Fruit fly (Drosophila melanogaster) whole organism, embryonic: ENCODE data around the gene VhaAC45RP.

Source experiments
- CG10543 ChIP-seq: fragments of 200-800 bp; sonication (Bioruptor generic); optimal IDR thresholded peaks from 3 replicates; lab custom pipeline; 2017; ENCODE audit warnings: missing biosample characterization, mild to moderate bottlenecking, missing genetic modification characterization, moderate library complexity
- CG11085 ChIP-seq: fragments of 200-800 bp; sonication (Bioruptor generic); IDR thresholded peaks from 2 replicates; pipeline ENCODE4 v1.3.6; 2022; ENCODE audit warnings: missing biosample characterization, missing genetic modification characterization
- CG11456 ChIP-seq: fragments of 200-800 bp; sonication (Bioruptor generic); IDR thresholded peaks from 3 replicates; pipeline ENCODE4 v1.3.6; 2022; ENCODE audit warnings: missing biosample characterization, missing genetic modification characterization
- CG11504 ChIP-seq: fragments of 200-800 bp; sonication (Bioruptor generic); optimal IDR thresholded peaks from 3 replicates; lab custom pipeline; 2019; ENCODE audit warnings: missing biosample characterization, mild to moderate bottlenecking, missing genetic modification characterization, moderate library complexity
- CG14014 ChIP-seq: fragments of 200-800 bp; sonication (Bioruptor generic); IDR thresholded peaks from 2 replicates; pipeline ENCODE4 v1.3.6; 2022; ENCODE audit warnings: missing biosample characterization, missing genetic modification characterization
- CG17359 ChIP-seq: fragments of 200-800 bp; sonication (Bioruptor generic); optimal IDR thresholded peaks from 3 replicates; lab custom pipeline; 2018; ENCODE audit warnings: missing biosample characterization, mild to moderate bottlenecking, missing genetic modification characterization, moderate library complexity
- CG18011 ChIP-seq: fragments of 200-800 bp; sonication (Bioruptor generic); optimal IDR thresholded peaks from 2 replicates; lab custom pipeline; 2017; ENCODE audit warnings: missing biosample characterization, missing genetic modification characterization, mild to moderate bottlenecking, moderate library complexity, missing genotype
- CG2120 ChIP-seq: fragments of 200-800 bp; sonication (Bioruptor generic); optimal IDR thresholded peaks from 3 replicates; lab custom pipeline; 2016; ENCODE audit warnings: missing biosample characterization, missing genetic modification characterization
- CG33213 ChIP-seq: fragments of 200-800 bp; sonication (Bioruptor generic); optimal IDR thresholded peaks from 3 replicates; lab custom pipeline; 2016; ENCODE audit warnings: missing biosample characterization, missing genetic modification characterization
- CG4424 ChIP-seq: fragments of 200-800 bp; sonication (Bioruptor generic); optimal IDR thresholded peaks from 3 replicates; lab custom pipeline; 2016; ENCODE audit warnings: missing biosample characterization, missing genetic modification characterization
- CG6683 ChIP-seq: fragments of 200-800 bp; sonication (Bioruptor generic); optimal IDR thresholded peaks from 2 replicates; lab custom pipeline; 2017; ENCODE audit warnings: missing biosample characterization, mild to moderate bottlenecking, missing genetic modification characterization, missing genetic modification reagents
- CG6689 ChIP-seq: fragments of 200-800 bp; sonication (Bioruptor generic); IDR thresholded peaks from 2 replicates; pipeline ENCODE4 v1.3.6; 2022; ENCODE audit warnings: missing biosample characterization, missing genetic modification characterization
- CG8089 ChIP-seq: fragments of 200-800 bp; sonication (Bioruptor generic); optimal IDR thresholded peaks from 3 replicates; lab custom pipeline; 2016; ENCODE audit warnings: missing biosample characterization, missing genetic modification characterization
- CG9727 ChIP-seq: fragments of 200-800 bp; sonication (Bioruptor generic); optimal IDR thresholded peaks from 3 replicates; lab custom pipeline; 2017; ENCODE audit warnings: missing biosample characterization, mild to moderate bottlenecking, missing genetic modification characterization
- CTCF ChIP-seq: fragments of 200-800 bp; sonication (Bioruptor generic); optimal IDR thresholded peaks from 2 replicates; lab custom pipeline; 2017; ENCODE audit warnings: missing biosample characterization, mild to moderate bottlenecking, missing genetic modification characterization, moderate library complexity
- Dbx ChIP-seq: fragments of 200-800 bp; sonication (Bioruptor generic); IDR thresholded peaks from 3 replicates; pipeline ENCODE4 v1.3.6; 2022; ENCODE audit warnings: missing biosample characterization, missing genetic modification characterization
- Dek ChIP-seq: fragments of 200-800 bp; sonication (Bioruptor generic); optimal IDR thresholded peaks from 3 replicates; lab custom pipeline; 2019; ENCODE audit warnings: missing biosample characterization, mild to moderate bottlenecking, missing genetic modification characterization, moderate library complexity
- Doc2 ChIP-seq: fragments of 200-800 bp; sonication (Bioruptor generic); IDR thresholded peaks from 2 replicates; pipeline ENCODE4 v1.3.6; 2022; ENCODE audit warnings: missing biosample characterization, missing genetic modification characterization
- ERR ChIP-seq: fragments of 200-800 bp; sonication (Bioruptor generic); optimal IDR thresholded peaks from 2 replicates; lab custom pipeline; 2016; ENCODE audit warnings: missing biosample characterization, missing genetic modification characterization
- Hand ChIP-seq: fragments of 200-800 bp; sonication (Bioruptor generic); optimal IDR thresholded peaks from 2 replicates; lab custom pipeline; 2017; ENCODE audit warnings: mild to moderate bottlenecking, missing biosample characterization, missing genetic modification reagents, missing genetic modification characterization
- HmgD ChIP-seq: fragments of 200-800 bp; sonication (Bioruptor generic); optimal IDR thresholded peaks from 3 replicates; lab custom pipeline; 2016; ENCODE audit warnings: missing biosample characterization, missing genetic modification characterization
- Hr78 ChIP-seq, 2 experiments: fragments of 200-800 bp in 1 of 2; fragments of >200 bp in 1 of 2; sonication (Bioruptor generic) in 1 of 2; optimal IDR thresholded peaks; 2 replicates each; lab custom pipeline; 2017 to 2019; ENCODE audit warnings: missing biosample characterization in 2 of 2, missing genetic modification characterization in 2 of 2, mild to moderate bottlenecking in 1 of 2, moderate library complexity in 1 of 2
- Hsf ChIP-seq: fragments of 200-800 bp; sonication (Bioruptor generic); optimal IDR thresholded peaks from 3 replicates; lab custom pipeline; 2016; ENCODE audit warnings: missing biosample characterization, missing genetic modification characterization
- Kr ChIP-seq: fragments of 200-800 bp; sonication (Bioruptor generic); optimal IDR thresholded peaks from 2 replicates; lab custom pipeline; 2017; ENCODE audit warnings: missing biosample characterization, mild to moderate bottlenecking, missing genetic modification characterization
- MBD-R2 ChIP-seq: fragments of 200-800 bp; sonication (Bioruptor generic); IDR thresholded peaks from 2 replicates; pipeline ENCODE4 v1.3.6; 2022; ENCODE audit warnings: missing biosample characterization, missing genetic modification characterization
- Mes4 ChIP-seq: fragments of 200-800 bp; sonication (Bioruptor generic); optimal IDR thresholded peaks from 2 replicates; lab custom pipeline; 2016; ENCODE audit warnings: missing biosample characterization, missing genetic modification characterization
- Ravus ChIP-seq: fragments of 200-800 bp; sonication (Bioruptor generic); IDR thresholded peaks from 2 replicates; pipeline ENCODE4 v1.3.6; 2022; ENCODE audit warnings: missing biosample characterization, missing genetic modification characterization
- bcd ChIP-seq: fragments of 200-800 bp; sonication (Bioruptor generic); optimal IDR thresholded peaks from 2 replicates; lab custom pipeline; 2017; ENCODE audit warnings: missing biosample characterization, mild to moderate bottlenecking, missing genetic modification characterization
- chif ChIP-seq, 2 experiments: fragments of 200-800 bp; sonication (Bioruptor generic); optimal IDR thresholded peaks; 3 replicates each; lab custom pipeline; 2016; ENCODE audit warnings: missing biosample characterization in 2 of 2, missing genetic modification characterization in 2 of 2
- chm ChIP-seq: fragments of 200-800 bp; sonication (Bioruptor generic); IDR thresholded peaks from 2 replicates; pipeline ENCODE4 v1.3.6; 2022; ENCODE audit warnings: missing biosample characterization, missing genetic modification characterization
- dmrt99B ChIP-seq: fragments of 200-800 bp; sonication (Bioruptor generic); optimal IDR thresholded peaks from 2 replicates; lab custom pipeline; 2018; ENCODE audit warnings: missing biosample characterization, mild to moderate bottlenecking, missing genetic modification characterization, moderate library complexity
- dpn ChIP-seq, 2 experiments: fragments of 200-800 bp; sonication (Bioruptor generic); optimal IDR thresholded peaks; 3 replicates each; lab custom pipeline; 2016; ENCODE audit warnings: missing biosample characterization in 2 of 2, missing genetic modification characterization in 2 of 2
- esg ChIP-seq: fragments of 200-800 bp; sonication (Bioruptor generic); conservative IDR thresholded peaks from 2 replicates; pipeline ENCODE4 v1.3.6; 2022; ENCODE audit warnings: missing biosample characterization, missing genetic modification characterization
- gfzf ChIP-seq: fragments of 200-800 bp; sonication (Bioruptor generic); optimal IDR thresholded peaks from 2 replicates; lab custom pipeline; 2016; ENCODE audit warnings: missing biosample characterization, mild to moderate bottlenecking, missing genetic modification characterization, moderate library complexity
- grau ChIP-seq: fragments of 200-800 bp; optimal IDR thresholded peaks from 3 replicates; lab custom pipeline; 2019; ENCODE audit warnings: missing biosample characterization, mild to moderate bottlenecking, missing genetic modification characterization, moderate library complexity
- her ChIP-seq: fragments of 200-800 bp; sonication (Bioruptor generic); optimal IDR thresholded peaks from 2 replicates; lab custom pipeline; 2016; ENCODE audit warnings: missing biosample characterization, missing genetic modification characterization
- ind ChIP-seq: fragments of 200-800 bp; sonication (Bioruptor generic); optimal IDR thresholded peaks from 3 replicates; lab custom pipeline; 2016; ENCODE audit warnings: missing biosample characterization, missing genetic modification characterization
- kah ChIP-seq: fragments of 200-800 bp; sonication (Bioruptor generic); optimal IDR thresholded peaks from 2 replicates; lab custom pipeline; 2018; ENCODE audit warnings: missing biosample characterization, mild to moderate bottlenecking, missing genetic modification characterization
- kay ChIP-seq: fragments of 200-800 bp; sonication (Bioruptor generic); optimal IDR thresholded peaks from 2 replicates; lab custom pipeline; 2016; ENCODE audit warnings: missing biosample characterization, missing genetic modification characterization
- lab ChIP-seq: fragments of 200-800 bp; sonication (Bioruptor generic); optimal IDR thresholded peaks from 3 replicates; lab custom pipeline; 2017; ENCODE audit warnings: missing biosample characterization, missing genetic modification characterization, mild to moderate bottlenecking, moderate library complexity, missing genetic modification reagents
- pita ChIP-seq: fragments of 200-800 bp; sonication (Bioruptor generic); optimal IDR thresholded peaks from 2 replicates; lab custom pipeline; 2017; ENCODE audit warnings: missing biosample characterization, mild to moderate bottlenecking, missing genetic modification characterization
- pros ChIP-seq: fragments of 200-800 bp; sonication (Bioruptor generic); optimal IDR thresholded peaks from 3 replicates; lab custom pipeline; 2019; ENCODE audit warnings: missing biosample characterization, mild to moderate bottlenecking, missing genetic modification characterization, moderate library complexity
- sd ChIP-seq: fragments of 200-800 bp; sonication (Bioruptor generic); optimal IDR thresholded peaks from 3 replicates; lab custom pipeline; 2018; ENCODE audit warnings: missing biosample characterization, mild to moderate bottlenecking, missing genetic modification characterization, moderate library complexity
- sima ChIP-seq: fragments of 200-800 bp; sonication (Bioruptor generic); optimal IDR thresholded peaks from 2 replicates; lab custom pipeline; 2016; ENCODE audit warnings: missing biosample characterization, missing genetic modification characterization
- slbo ChIP-seq: fragments of 200-800 bp; sonication (Bioruptor generic); IDR thresholded peaks from 2 replicates; pipeline ENCODE4 v1.3.6; 2022; ENCODE audit warnings: missing biosample characterization, missing genetic modification characterization
- stc ChIP-seq: fragments of 200-800 bp; sonication (Bioruptor generic); IDR thresholded peaks from 2 replicates; pipeline ENCODE4 v1.3.6; 2022; ENCODE audit warnings: missing biosample characterization, missing genetic modification characterization
- stwl ChIP-seq: fragments of 200-800 bp; sonication (Bioruptor generic); optimal IDR thresholded peaks from 3 replicates; lab custom pipeline; 2018; ENCODE audit warnings: missing biosample characterization, mild to moderate bottlenecking, missing genetic modification characterization, moderate library complexity
- trem ChIP-seq: fragments of 200-800 bp; optimal IDR thresholded peaks from 3 replicates; lab custom pipeline; 2019; ENCODE audit warnings: missing biosample characterization, mild to moderate bottlenecking, missing genetic modification characterization, moderate library complexity
- ttk ChIP-seq: fragments of 200-800 bp; sonication (Bioruptor generic); IDR thresholded peaks from 2 replicates; pipeline ENCODE4 v2.1.2; 2022; ENCODE audit warnings: missing biosample characterization, missing genetic modification characterization
- tup ChIP-seq: fragments of 200-800 bp; sonication (Bioruptor generic); optimal IDR thresholded peaks from 2 replicates; lab custom pipeline; 2016; ENCODE audit warnings: missing biosample characterization, mild to moderate bottlenecking, missing genetic modification characterization, moderate library complexity
- vfl ChIP-seq: fragments of 200-800 bp; sonication (Bioruptor generic); optimal IDR thresholded peaks from 2 replicates; lab custom pipeline; 2016; ENCODE audit warnings: missing biosample characterization, missing genetic modification characterization

Gene VhaAC45RP

DNA sequence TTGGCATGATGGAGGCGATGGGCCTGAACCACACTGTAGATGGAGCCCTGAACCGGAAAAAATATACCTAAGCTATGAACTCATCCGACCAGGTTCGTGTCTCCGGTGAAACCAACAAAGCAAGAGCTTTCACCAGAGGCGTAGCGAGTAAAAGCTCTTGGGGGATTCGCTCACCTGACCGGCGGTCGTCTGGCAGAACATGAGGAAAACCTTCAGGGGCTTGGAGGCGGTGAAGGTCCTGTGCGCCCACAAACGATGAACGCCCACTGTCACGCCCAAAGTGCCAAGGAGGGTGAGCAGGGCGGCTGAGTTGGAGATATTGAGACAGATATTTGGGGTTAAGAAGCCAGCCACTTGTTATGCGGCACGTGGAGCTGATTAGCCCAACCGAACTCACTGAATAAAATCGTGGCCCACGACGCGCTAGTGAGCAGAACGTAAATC, 29.4 kb upstream of the VhaAC45RP start (continued):
- TF ChIP-seq CG14014 (GFP tag; lab: Robert Waterston, UW) = no peak
- TF ChIP-seq CG8089 (GFP tag; lab: Kevin White, UChicago) = no peak
- peak; percentile 79 for TF ChIP-seq CG2120 (GFP tag; lab: Kevin White, UChicago)
- no peak for TF ChIP-seq stwl (tag; lab: Kevin White, UChicago)
- TF ChIP-seq CG6689 (GFP tag; lab: Robert Waterston, UW) = no peak
- no peak for TF ChIP-seq tup (GFP tag; lab: Kevin White, UChicago)
- peak; percentile 76 for TF ChIP-seq lab (GFP tag; lab: Kevin White, UChicago)
- no peak for TF ChIP-seq pros (GFP tag; lab: Kevin White, UChicago)
- TF ChIP-seq gfzf = peak; percentile 33
- peak; percentile 58 for TF ChIP-seq bcd (GFP tag; lab: Kevin White, UChicago)
- TF ChIP-seq pita = peak; percentile 56
- TF ChIP-seq sima (GFP tag; lab: Kevin White, UChicago) = no peak
- peak; percentile 10 for TF ChIP-seq CG6683 (GFP tag; lab: Kevin White, UChicago)
- 0 out of 2 replicates have a peak, but pooled peaks have one; percentile 20 for TF ChIP-seq ttk
- no peak for TF ChIP-seq Ravus (GFP tag; lab: Robert Waterston, UW)
- peak; percentile 67 for TF ChIP-seq kah (GFP tag; lab: Kevin White, UChicago)
- TF ChIP-seq Hsf = peak; percentile 46
- 0 out of 2 replicates have a peak, but pooled peaks have one; percentile 23 for TF ChIP-seq CG11085 (GFP tag; lab: Robert Waterston, UW)
- peak; percentile 78 for TF ChIP-seq CTCF (GFP tag; lab: Kevin White, UChicago)
- TF ChIP-seq CG18011 = no peak
- TF ChIP-seq sd (tag; lab: Kevin White, UChicago) = peak; percentile 5
- TF ChIP-seq esg (GFP tag; lab: Robert Waterston, UW) = no peak
- peak; percentile 2 for TF ChIP-seq dmrt99B
- TF ChIP-seq CG4424 (GFP tag; lab: Kevin White, UChicago) = peak; percentile 47
- peak; percentile 9 for TF ChIP-seq chif (GFP tag; optimal IDR thresholded peaks at IDR 0.05; lab: Kevin White, UChicago)
- TF ChIP-seq trem (tag; lab: Kevin White, UChicago) = no peak
- TF ChIP-seq ind (GFP tag; lab: Kevin White, UChicago) = peak; percentile 41
- TF ChIP-seq Mes4 (GFP tag; lab: Kevin White, UChicago) = no peak
- TF ChIP-seq stc = peak; percentile 39
- no peak; the same call in 1 of the 2 replicates for TF ChIP-seq Doc2 (GFP tag; lab: Robert Waterston, UW)
- TF ChIP-seq MBD-R2 (GFP tag; lab: Robert Waterston, UW) = peak; percentile 66
- peak; percentile 83 for TF ChIP-seq slbo (GFP tag; lab: Robert Waterston, UW)
- TF ChIP-seq CG10543 (GFP tag; lab: Kevin White, UChicago) = peak; percentile 67
- peak in 1 of 2 experiments; percentile 4 for TF ChIP-seq Hr78 (GFP tag; optimal IDR thresholded peaks at IDR 0.05; lab: Kevin White, UChicago)
- TF ChIP-seq ERR (GFP tag; lab: Kevin White, UChicago) = peak; percentile 11
- peak; percentile 46 for TF ChIP-seq Dek (tag; lab: Kevin White, UChicago)
- TF ChIP-seq grau = peak; percentile 55
- no peak for TF ChIP-seq vfl
- TF ChIP-seq kay (GFP tag; lab: Kevin White, UChicago) = no peak
- peak; percentile 33 for TF ChIP-seq HmgD (GFP tag; lab: Kevin White, UChicago)
- peak; percentile 6 for TF ChIP-seq CG33213
- no peak for TF ChIP-seq Kr
- TF ChIP-seq Hand = no peak
- peak; percentile 1 for TF ChIP-seq CG17359 (tag; lab: Kevin White, UChicago)
- peak in 1 of 2 experiments; percentile 63 for TF ChIP-seq dpn (GFP tag; optimal IDR thresholded peaks at IDR 0.05; lab: Kevin White, UChicago)
- peak; percentile 72 for TF ChIP-seq her (GFP tag; lab: Kevin White, UChicago)
- no peak for TF ChIP-seq CG9727 (GFP tag; lab: Kevin White, UChicago)
- TF ChIP-seq chm (GFP tag; lab: Robert Waterston, UW) = peak; percentile 80; the same call in 1 of the 2 replicates
- TF ChIP-seq CG11456 (GFP tag; lab: Robert Waterston, UW) = peak; percentile 83
- TF ChIP-seq Dbx (GFP tag; lab: Robert Waterston, UW) = peak; percentile 71; the same call in 2 of the 3 replicates
- TF ChIP-seq CG11504 = peak; percentile 44
